Worm (Caenorhabditis elegans): ENCODE measurements around the gene C50D2.1.

- TF ChIP-seq him-1 (tag; optimal IDR thresholded peaks at IDR 0.05): no peak
- TF ChIP-seq W03F9.2 (tag; optimal IDR thresholded peaks at IDR 0.05): no peak
- no peak for TF ChIP-seq dao-5 (tag; optimal IDR thresholded peaks at IDR 0.05)
Measured at ce11 chrII:104234-104633, 7.1 kb upstream of the C50D2.1 start, which contains the start of gene col-68.

Measured in whole organism, L4/young adult.